Fruit fly (Drosophila melanogaster) whole organism, embryonic: Measurements from ENCODE around the gene ph-d.
A peak's percentile ranks its signal among the peaks of the same experiment; 100 is the strongest.

ENCODE experiments used
- Atf3 ChIP-seq: fragments of 200-800 bp; sonication (Bioruptor generic); optimal IDR thresholded peaks from 3 replicates; lab custom pipeline; 2016; ENCODE audit warnings: missing biosample characterization, missing genetic modification characterization
- B-H1 ChIP-seq: fragments of 200-800 bp; sonication (Bioruptor generic); IDR thresholded peaks from 3 replicates; pipeline ENCODE4 v1.3.6; 2022; ENCODE audit warnings: missing biosample characterization, missing genetic modification characterization
- C15 ChIP-seq: fragments of 200-800 bp; sonication (Bioruptor generic); IDR thresholded peaks from 3 replicates; pipeline ENCODE4 v1.3.6; 2022; ENCODE audit warnings: missing biosample characterization, missing genetic modification characterization
- CG10321 ChIP-seq: fragments of 200-800 bp; sonication (Bioruptor generic); IDR thresholded peaks from 2 replicates; pipeline ENCODE4 v1.3.6; 2022; ENCODE audit warnings: missing biosample characterization, missing genetic modification characterization
- CG10462 ChIP-seq: fragments of 200-800 bp; sonication (Bioruptor generic); optimal IDR thresholded peaks from 2 replicates; lab custom pipeline; 2016; ENCODE audit warnings: missing biosample characterization, missing genetic modification characterization
- CG14667 ChIP-seq: fragments of 200-800 bp; sonication (Bioruptor generic); IDR thresholded peaks from 2 replicates; pipeline ENCODE4 v1.3.6; 2022; ENCODE audit warnings: missing biosample characterization, missing genetic modification characterization
- CG14710 ChIP-seq: fragments of 200-800 bp; sonication (Bioruptor generic); optimal IDR thresholded peaks from 3 replicates; lab custom pipeline; 2019; ENCODE audit warnings: missing biosample characterization, mild to moderate bottlenecking, missing genetic modification characterization, moderate library complexity
- CG17802 ChIP-seq: fragments of 200-800 bp; sonication (Bioruptor generic); optimal IDR thresholded peaks from 2 replicates; lab custom pipeline; 2018; ENCODE audit warnings: missing biosample characterization, mild to moderate bottlenecking, missing genetic modification characterization, moderate library complexity
- CG18011 ChIP-seq: fragments of 200-800 bp; sonication (Bioruptor generic); optimal IDR thresholded peaks from 2 replicates; lab custom pipeline; 2017; ENCODE audit warnings: missing biosample characterization, missing genetic modification characterization, mild to moderate bottlenecking, moderate library complexity, missing genotype
- CG2875 ChIP-seq: fragments of 200-800 bp; sonication (Bioruptor generic); optimal IDR thresholded peaks from 2 replicates; lab custom pipeline; 2017; ENCODE audit warnings: missing biosample characterization, mild to moderate bottlenecking, missing genetic modification characterization, missing genetic modification reagents
- CG3065 ChIP-seq: fragments of 200-800 bp; sonication (Bioruptor generic); optimal IDR thresholded peaks from 2 replicates; lab custom pipeline; 2016; ENCODE audit warnings: missing biosample characterization, missing genetic modification characterization
- CG4328 ChIP-seq: fragments of 200-800 bp; sonication (Bioruptor generic); optimal IDR thresholded peaks from 3 replicates; lab custom pipeline; 2017; ENCODE audit warnings: missing biosample characterization, missing genetic modification reagents, missing genetic modification characterization
- CG4854 ChIP-seq: fragments of 200-800 bp; sonication (Bioruptor generic); optimal IDR thresholded peaks from 2 replicates; lab custom pipeline; 2016; ENCODE audit warnings: missing biosample characterization, missing genetic modification characterization, inconsistent platforms
- CG8281 ChIP-seq: fragments of 200-800 bp; sonication (Bioruptor generic); optimal IDR thresholded peaks from 2 replicates; lab custom pipeline; 2018; ENCODE audit warnings: missing biosample characterization, mild to moderate bottlenecking, missing genetic modification characterization, moderate library complexity
- CG8359 ChIP-seq: fragments of 200-800 bp; sonication (Bioruptor generic); optimal IDR thresholded peaks from 2 replicates; lab custom pipeline; 2017; ENCODE audit warnings: missing biosample characterization, mild to moderate bottlenecking, missing genetic modification characterization, borderline replicate concordance
- CG8478 ChIP-seq: fragments of >200 bp; optimal IDR thresholded peaks from 2 replicates; lab custom pipeline; 2018
- CG8944 ChIP-seq: fragments of 200-800 bp; sonication (Bioruptor generic); optimal IDR thresholded peaks from 3 replicates; lab custom pipeline; 2016; ENCODE audit warnings: missing biosample characterization, missing genetic modification characterization
- CG9727 ChIP-seq: fragments of 200-800 bp; sonication (Bioruptor generic); optimal IDR thresholded peaks from 3 replicates; lab custom pipeline; 2017; ENCODE audit warnings: missing biosample characterization, mild to moderate bottlenecking, missing genetic modification characterization
- Chrac-16 ChIP-seq: fragments of 200-800 bp; sonication (Bioruptor generic); optimal IDR thresholded peaks from 3 replicates; lab custom pipeline; 2016; ENCODE audit warnings: missing biosample characterization, missing genetic modification characterization
- Dad ChIP-seq: fragments of 200-800 bp; sonication (Bioruptor generic); optimal IDR thresholded peaks from 3 replicates; lab custom pipeline; 2016; ENCODE audit warnings: missing biosample characterization, missing genetic modification characterization
- Dp ChIP-seq: fragments of 200-800 bp; sonication (Bioruptor generic); optimal IDR thresholded peaks from 2 replicates; lab custom pipeline; 2018; ENCODE audit warnings: missing biosample characterization, mild to moderate bottlenecking, missing genetic modification characterization, moderate library complexity
- Drgx ChIP-seq: fragments of 200-800 bp; sonication (Bioruptor generic); IDR thresholded peaks from 2 replicates; pipeline ENCODE4 v1.3.6; 2022; ENCODE audit warnings: missing biosample characterization, missing genetic modification characterization
- ERR ChIP-seq: fragments of 200-800 bp; sonication (Bioruptor generic); optimal IDR thresholded peaks from 2 replicates; lab custom pipeline; 2016; ENCODE audit warnings: missing biosample characterization, missing genetic modification characterization
- Gsc ChIP-seq: fragments of 200-800 bp; sonication (Bioruptor generic); IDR thresholded peaks from 2 replicates; pipeline ENCODE4 v1.3.6; 2022; ENCODE audit warnings: missing biosample characterization, missing genetic modification characterization
- H15 ChIP-seq: fragments of 200-800 bp; sonication (Bioruptor generic); IDR thresholded peaks from 3 replicates; pipeline ENCODE4 v1.3.6; 2022; ENCODE audit warnings: missing biosample characterization, missing genetic modification characterization
- Hand ChIP-seq: fragments of 200-800 bp; sonication (Bioruptor generic); optimal IDR thresholded peaks from 2 replicates; lab custom pipeline; 2017; ENCODE audit warnings: mild to moderate bottlenecking, missing biosample characterization, missing genetic modification reagents, missing genetic modification characterization
- NK7.1 ChIP-seq: fragments of 200-800 bp; sonication (Bioruptor generic); optimal IDR thresholded peaks from 3 replicates; lab custom pipeline; 2016; ENCODE audit warnings: missing biosample characterization, missing genetic modification characterization
- Oaz ChIP-seq: fragments of 200-800 bp; sonication (Bioruptor generic); IDR thresholded peaks from 2 replicates; pipeline ENCODE4 v1.3.6; 2022; ENCODE audit warnings: missing biosample characterization, missing genetic modification characterization
- Rfx ChIP-seq: fragments of 200-800 bp; sonication (Bioruptor generic); IDR thresholded peaks from 2 replicates; pipeline ENCODE4 v1.3.6; 2022; ENCODE audit warnings: missing biosample characterization, missing genetic modification characterization
- Sox102F ChIP-seq: fragments of 200-800 bp; sonication (Bioruptor generic); optimal IDR thresholded peaks from 2 replicates; lab custom pipeline; 2018; ENCODE audit warnings: missing biosample characterization, mild to moderate bottlenecking, missing genetic modification characterization, moderate library complexity
- Ssrp ChIP-seq: fragments of 200-800 bp; sonication (Bioruptor generic); optimal IDR thresholded peaks from 2 replicates; lab custom pipeline; 2018; ENCODE audit warnings: missing biosample characterization, mild to moderate bottlenecking, missing genetic modification characterization, moderate library complexity
- YL-1 ChIP-seq: fragments of 200-800 bp; sonication (Bioruptor generic); optimal IDR thresholded peaks from 3 replicates; lab custom pipeline; 2017; ENCODE audit warnings: missing biosample characterization, mild to moderate bottlenecking, missing genetic modification characterization
- ase ChIP-seq: fragments of 200-800 bp; sonication (Bioruptor generic); IDR thresholded peaks from 3 replicates; pipeline ENCODE4 v1.3.6; 2022; ENCODE audit warnings: missing biosample characterization, missing genetic modification characterization
- cato ChIP-seq: fragments of 200-800 bp; sonication (Bioruptor generic); optimal IDR thresholded peaks from 2 replicates; lab custom pipeline; 2016; ENCODE audit warnings: missing biosample characterization, missing genetic modification characterization, borderline replicate concordance
- crp ChIP-seq, 2 experiments: fragments of 200-800 bp; sonication (Bioruptor generic); optimal IDR thresholded peaks; 2 replicates in 1 of 2; 3 replicates in 1 of 2; lab custom pipeline; 2017; ENCODE audit warnings: missing biosample characterization in 2 of 2, missing genetic modification characterization in 2 of 2, mild to moderate bottlenecking in 1 of 2, moderate library complexity in 1 of 2
- disco-r ChIP-seq: fragments of 200-800 bp; sonication (Bioruptor generic); optimal IDR thresholded peaks from 2 replicates; lab custom pipeline; 2016; ENCODE audit warnings: missing biosample characterization, missing genetic modification characterization
- dmrt11E ChIP-seq: fragments of 200-800 bp; sonication (Bioruptor generic); optimal IDR thresholded peaks from 3 replicates; lab custom pipeline; 2018; ENCODE audit warnings: missing biosample characterization, mild to moderate bottlenecking, missing genetic modification characterization, moderate library complexity
- ewg ChIP-seq: fragments of 200-800 bp; sonication (Bioruptor generic); optimal IDR thresholded peaks from 3 replicates; lab custom pipeline; 2017; ENCODE audit warnings: mild to moderate bottlenecking, missing biosample characterization, missing genetic modification reagents, missing genetic modification characterization
- fd3F ChIP-seq: fragments of 200-800 bp; sonication (Bioruptor generic); optimal IDR thresholded peaks from 2 replicates; lab custom pipeline; 2018; ENCODE audit warnings: missing biosample characterization, mild to moderate bottlenecking, missing genetic modification characterization, moderate library complexity
- fru ChIP-seq: fragments of >200 bp; optimal IDR thresholded peaks from 2 replicates; lab custom pipeline; 2017
- gsb-n ChIP-seq: fragments of 200-800 bp; sonication (Bioruptor generic); optimal IDR thresholded peaks from 3 replicates; lab custom pipeline; 2018; ENCODE audit warnings: missing biosample characterization, mild to moderate bottlenecking, missing genetic modification characterization
- nerfin-1 ChIP-seq: fragments of 200-800 bp; sonication (Bioruptor generic); optimal IDR thresholded peaks from 3 replicates; lab custom pipeline; 2019; ENCODE audit warnings: missing biosample characterization, mild to moderate bottlenecking, missing genetic modification characterization, moderate library complexity
- nom ChIP-seq: fragments of 200-800 bp; sonication (Bioruptor generic); optimal IDR thresholded peaks from 2 replicates; lab custom pipeline; 2017; ENCODE audit warnings: missing biosample characterization, missing genetic modification characterization, mild to moderate bottlenecking, moderate library complexity, missing genetic modification reagents
- org-1 ChIP-seq: fragments of 200-800 bp; sonication (Bioruptor generic); optimal IDR thresholded peaks from 2 replicates; lab custom pipeline; 2017; ENCODE audit warnings: missing biosample characterization, missing genetic modification characterization
- phol ChIP-seq: fragments of 200-800 bp; sonication (Bioruptor generic); optimal IDR thresholded peaks from 3 replicates; lab custom pipeline; 2018; ENCODE audit warnings: missing biosample characterization, mild to moderate bottlenecking, missing genetic modification characterization, moderate library complexity
- ranshi ChIP-seq: fragments of 200-800 bp; sonication (Bioruptor generic); IDR thresholded peaks from 2 replicates; pipeline ENCODE4 v1.3.6; 2022; ENCODE audit warnings: missing biosample characterization, missing genetic modification characterization
- run ChIP-seq: fragments of 200-800 bp; sonication (Bioruptor generic); optimal IDR thresholded peaks from 3 replicates; lab custom pipeline; 2018; ENCODE audit warnings: missing biosample characterization, mild to moderate bottlenecking, missing genetic modification characterization
- schlank ChIP-seq: fragments of 200-800 bp; sonication (Bioruptor generic); optimal IDR thresholded peaks from 2 replicates; lab custom pipeline; 2018; ENCODE audit warnings: missing biosample characterization, mild to moderate bottlenecking, missing genetic modification characterization
- sima ChIP-seq: fragments of 200-800 bp; sonication (Bioruptor generic); optimal IDR thresholded peaks from 2 replicates; lab custom pipeline; 2016; ENCODE audit warnings: missing biosample characterization, missing genetic modification characterization
- stc ChIP-seq: fragments of 200-800 bp; sonication (Bioruptor generic); IDR thresholded peaks from 2 replicates; pipeline ENCODE4 v1.3.6; 2022; ENCODE audit warnings: missing biosample characterization, missing genetic modification characterization
- tio ChIP-seq: fragments of 200-800 bp; sonication (Bioruptor generic); optimal IDR thresholded peaks from 2 replicates; lab custom pipeline; 2017; ENCODE audit warnings: missing biosample characterization, missing genetic modification characterization, inconsistent platforms
- zen ChIP-seq: fragments of 200-800 bp; sonication (Bioruptor generic); optimal IDR thresholded peaks from 3 replicates; lab custom pipeline; 2018; ENCODE audit warnings: missing biosample characterization, mild to moderate bottlenecking, missing genetic modification characterization, moderate library complexity

Gene ph-d

dm6 chrX:2158668-2159163, 35.6 kb upstream of the ph-d start, which contains the start of gene wapl (continued):
- TF ChIP-seq CG18011 (GFP tag; lab: Kevin White, UChicago) (no peak), cato (GFP tag; lab: Kevin White, UChicago) (no peak), org-1 (GFP tag; lab: Kevin White, UChicago) (no peak), Dp (GFP tag; lab: Kevin White, UChicago) (peak; percentile 91), ewg (GFP tag; lab: Kevin White, UChicago) (no peak), B-H1 (GFP tag; lab: Robert Waterston, UW) (no peak), CG14710 (peak; percentile 69), Chrac-16 (GFP tag; lab: Kevin White, UChicago) (no peak), fru (no peak), ranshi (GFP tag; lab: Robert Waterston, UW) (no peak), CG4328 (GFP tag; lab: Kevin White, UChicago) (no peak), CG8281 (tag; lab: Kevin White, UChicago) (no peak), CG2875 (GFP tag; lab: Kevin White, UChicago) (no peak), CG17802 (tag; lab: Kevin White, UChicago) (no peak), Dad (no peak), YL-1 (GFP tag; lab: Kevin White, UChicago) (peak; percentile 36), CG8478 (no peak), Atf3 (no peak), CG9727 (GFP tag; lab: Kevin White, UChicago) (no peak), tio (GFP tag; lab: Kevin White, UChicago) (no peak), Drgx (no peak), CG4854 (GFP tag; lab: Kevin White, UChicago) (no peak), nerfin-1 (no peak), stc (GFP tag; lab: Robert Waterston, UW) (no peak), Sox102F (GFP tag; lab: Kevin White, UChicago) (no peak), zen (tag; lab: Kevin White, UChicago) (peak; percentile 22), fd3F (GFP tag; lab: Kevin White, UChicago) (no peak), Oaz (GFP tag; lab: Robert Waterston, UW) (no peak), CG14667 (GFP tag; lab: Robert Waterston, UW) (no peak), NK7.1 (GFP tag; lab: Kevin White, UChicago) (no peak), H15 (GFP tag; lab: Robert Waterston, UW) (no peak), ERR (GFP tag; lab: Kevin White, UChicago) (peak; percentile 49), crp (GFP tag; optimal IDR thresholded peaks at IDR 0.05; lab: Kevin White, UChicago) (peak in 1 of 2 experiments; percentile 40), CG10321 (GFP tag; lab: Robert Waterston, UW) (no peak; the same call in 1 of the 2 replicates), CG10462 (GFP tag; lab: Kevin White, UChicago) (no peak), Rfx (GFP tag; lab: Robert Waterston, UW) (peak; percentile 71), gsb-n (tag; lab: Kevin White, UChicago) (no peak), CG3065 (GFP tag; lab: Kevin White, UChicago) (no peak), CG8359 (no peak), schlank (tag; lab: Kevin White, UChicago) (no peak), Gsc (no peak), nom (GFP tag; lab: Kevin White, UChicago) (peak; percentile 16), disco-r (GFP tag; lab: Kevin White, UChicago) (no peak), dmrt11E (no peak), Ssrp (tag; lab: Kevin White, UChicago) (no peak), Hand (GFP tag; lab: Kevin White, UChicago) (no peak), CG8944 (GFP tag; lab: Kevin White, UChicago) (no peak), phol (tag; lab: Kevin White, UChicago) (peak; percentile 18), ase (no peak), run (no peak), sima (GFP tag; lab: Kevin White, UChicago) (no peak), C15 (GFP tag; lab: Robert Waterston, UW) (no peak)
